Fruit fly (Drosophila melanogaster) whole organism, embryonic: ENCODE measurements around the gene CG32855.
A peak's percentile ranks its signal among the peaks of the same experiment; 100 is the strongest.

Experiments used
- CG10267 ChIP-seq: fragments of 200-800 bp; sonication (Bioruptor generic); optimal IDR thresholded peaks from 2 replicates; lab custom pipeline; 2018; ENCODE audit warnings: missing biosample characterization, mild to moderate bottlenecking, missing genetic modification characterization, moderate library complexity
- CG10321 ChIP-seq: fragments of 200-800 bp; sonication (Bioruptor generic); IDR thresholded peaks from 2 replicates; pipeline ENCODE4 v1.3.6; 2022; ENCODE audit warnings: missing biosample characterization, missing genetic modification characterization
- CG10462 ChIP-seq: fragments of 200-800 bp; sonication (Bioruptor generic); optimal IDR thresholded peaks from 2 replicates; lab custom pipeline; 2016; ENCODE audit warnings: missing biosample characterization, missing genetic modification characterization
- CG10543 ChIP-seq: fragments of 200-800 bp; sonication (Bioruptor generic); optimal IDR thresholded peaks from 3 replicates; lab custom pipeline; 2017; ENCODE audit warnings: missing biosample characterization, mild to moderate bottlenecking, missing genetic modification characterization, moderate library complexity
- CG11723 ChIP-seq: fragments of 200-800 bp; sonication (Bioruptor generic); optimal IDR thresholded peaks from 2 replicates; lab custom pipeline; 2017; ENCODE audit warnings: missing biosample characterization, mild to moderate bottlenecking, missing genetic modification characterization
- CG13287 ChIP-seq: fragments of 200-800 bp; sonication (Bioruptor generic); IDR thresholded peaks from 2 replicates; pipeline ENCODE4 v1.3.6; 2022; ENCODE audit warnings: missing biosample characterization, missing genetic modification characterization; ENCODE audit not compliant: partially characterized antibody
- CG13775 ChIP-seq: fragments of 200-800 bp; sonication (Bioruptor generic); optimal IDR thresholded peaks from 3 replicates; lab custom pipeline; 2017; ENCODE audit warnings: missing biosample characterization, mild to moderate bottlenecking, missing genetic modification characterization
- CG17186 ChIP-seq: fragments of 200-800 bp; sonication (Bioruptor generic); optimal IDR thresholded peaks from 3 replicates; lab custom pipeline; 2017; ENCODE audit warnings: missing biosample characterization, missing genetic modification reagents, missing genetic modification characterization
- CG17359 ChIP-seq: fragments of 200-800 bp; sonication (Bioruptor generic); optimal IDR thresholded peaks from 3 replicates; lab custom pipeline; 2018; ENCODE audit warnings: missing biosample characterization, mild to moderate bottlenecking, missing genetic modification characterization, moderate library complexity
- CG17912 ChIP-seq: fragments of 200-800 bp; sonication (Bioruptor generic); optimal IDR thresholded peaks from 2 replicates; lab custom pipeline; 2018; ENCODE audit warnings: missing biosample characterization, mild to moderate bottlenecking, missing genetic modification characterization
- CG1832 ChIP-seq: fragments of 200-800 bp; sonication (Bioruptor generic); optimal IDR thresholded peaks from 2 replicates; lab custom pipeline; 2017; ENCODE audit warnings: missing biosample characterization, mild to moderate bottlenecking, missing genetic modification characterization, inconsistent platforms
- CG2199 ChIP-seq: fragments of 200-800 bp; sonication (Bioruptor generic); IDR thresholded peaks from 3 replicates; pipeline ENCODE4 v1.3.6; 2022; ENCODE audit warnings: missing biosample characterization, missing genetic modification characterization
- CG2889 ChIP-seq: fragments of 200-800 bp; sonication (Bioruptor generic); IDR thresholded peaks from 3 replicates; pipeline ENCODE4 v1.3.6; 2022; ENCODE audit warnings: missing biosample characterization, missing genetic modification characterization
- CG31224 ChIP-seq: fragments of 200-800 bp; sonication (Bioruptor generic); IDR thresholded peaks from 2 replicates; pipeline ENCODE4 v1.3.6; 2022; ENCODE audit warnings: missing biosample characterization, missing genetic modification characterization
- CG33213 ChIP-seq: fragments of 200-800 bp; sonication (Bioruptor generic); optimal IDR thresholded peaks from 3 replicates; lab custom pipeline; 2016; ENCODE audit warnings: missing biosample characterization, missing genetic modification characterization
- CG3407 ChIP-seq: fragments of 200-800 bp; sonication (Bioruptor generic); optimal IDR thresholded peaks from 2 replicates; lab custom pipeline; 2018; ENCODE audit warnings: missing biosample characterization, mild to moderate bottlenecking, missing genetic modification characterization
- CG3726 ChIP-seq: fragments of 200-800 bp; sonication (Bioruptor generic); IDR thresholded peaks from 3 replicates; pipeline ENCODE4, ENCODE4 v1.3.6; 2022; ENCODE audit warnings: missing biosample characterization, missing genetic modification characterization
- CG43689 ChIP-seq: fragments of 200-800 bp; sonication (Bioruptor generic); IDR thresholded peaks from 2 replicates; pipeline ENCODE4 v1.3.6; 2022; ENCODE audit warnings: missing biosample characterization, missing genetic modification characterization
- CG4404 ChIP-seq: fragments of 200-800 bp; sonication (Bioruptor generic); IDR thresholded peaks from 2 replicates; pipeline ENCODE4 v1.3.6; 2022; ENCODE audit warnings: missing biosample characterization, missing genetic modification characterization
- CG5245 ChIP-seq: fragments of 200-800 bp; sonication (Bioruptor generic); optimal IDR thresholded peaks from 3 replicates; lab custom pipeline; 2016; ENCODE audit warnings: missing biosample characterization, missing genetic modification characterization
- CG6854 ChIP-seq: fragments of 200-800 bp; sonication (Bioruptor generic); optimal IDR thresholded peaks from 3 replicates; lab custom pipeline; 2017; ENCODE audit warnings: missing biosample characterization, mild to moderate bottlenecking, missing genetic modification characterization
- CG7271 ChIP-seq: fragments of 200-800 bp; sonication (Bioruptor generic); optimal IDR thresholded peaks from 2 replicates; lab custom pipeline; 2018; ENCODE audit warnings: missing biosample characterization, mild to moderate bottlenecking, missing genetic modification characterization, moderate library complexity
- CG8944 ChIP-seq: fragments of 200-800 bp; sonication (Bioruptor generic); optimal IDR thresholded peaks from 3 replicates; lab custom pipeline; 2016; ENCODE audit warnings: missing biosample characterization, missing genetic modification characterization
- Chrac-16 ChIP-seq: fragments of 200-800 bp; sonication (Bioruptor generic); optimal IDR thresholded peaks from 3 replicates; lab custom pipeline; 2016; ENCODE audit warnings: missing biosample characterization, missing genetic modification characterization
- Dfd ChIP-seq, 2 experiments: fragments of >200 bp; optimal IDR thresholded peaks; 2 replicates each; lab custom pipeline; 2017; ENCODE audit warnings: missing biosample characterization in 2 of 2, missing genetic modification characterization in 2 of 2
- H2.0 ChIP-seq: fragments of 200-800 bp; sonication (Bioruptor generic); IDR thresholded peaks from 2 replicates; pipeline ENCODE4 v1.3.6; 2022; ENCODE audit warnings: missing biosample characterization, missing genetic modification characterization
- HmgZ ChIP-seq: fragments of 200-800 bp; sonication (Bioruptor generic); optimal IDR thresholded peaks from 2 replicates; lab custom pipeline; 2018; ENCODE audit warnings: missing biosample characterization, mild to moderate bottlenecking, missing genetic modification characterization
- Hmr ChIP-seq: fragments of 200-800 bp; sonication (Bioruptor generic); optimal IDR thresholded peaks from 3 replicates; lab custom pipeline; 2017; ENCODE audit warnings: mild to moderate bottlenecking, missing biosample characterization, missing genetic modification reagents, missing genetic modification characterization
- Hsf ChIP-seq: fragments of 200-800 bp; sonication (Bioruptor generic); optimal IDR thresholded peaks from 3 replicates; lab custom pipeline; 2016; ENCODE audit warnings: missing biosample characterization, missing genetic modification characterization
- Lhr ChIP-seq: fragments of 200-800 bp; sonication (Bioruptor generic); optimal IDR thresholded peaks from 3 replicates; lab custom pipeline; 2017; ENCODE audit warnings: mild to moderate bottlenecking, missing biosample characterization, missing genetic modification reagents, missing genetic modification characterization
- MTF-1 ChIP-seq: fragments of 200-800 bp; sonication (Bioruptor generic); optimal IDR thresholded peaks from 2 replicates; lab custom pipeline; 2018; ENCODE audit warnings: missing biosample characterization, mild to moderate bottlenecking, missing genetic modification characterization, borderline replicate concordance
- Mrtf ChIP-seq: fragments of 200-800 bp; sonication (Bioruptor generic); IDR thresholded peaks from 3 replicates; pipeline ENCODE4 v1.3.6; 2022; ENCODE audit warnings: missing biosample characterization, missing genetic modification characterization
- Nf-YA ChIP-seq: fragments of 200-800 bp; sonication (Bioruptor generic); IDR thresholded peaks from 2 replicates; pipeline ENCODE4 v1.3.6; 2022; ENCODE audit warnings: missing biosample characterization, missing genetic modification characterization
- Poxn ChIP-seq: fragments of 200-800 bp; sonication (Bioruptor generic); IDR thresholded peaks from 2 replicates; pipeline ENCODE4 v1.3.6; 2022; ENCODE audit warnings: missing biosample characterization, missing genetic modification characterization
- Six4 ChIP-seq: fragments of 200-800 bp; sonication (Bioruptor generic); optimal IDR thresholded peaks from 2 replicates; lab custom pipeline; 2016; ENCODE audit warnings: missing biosample characterization, missing genetic modification characterization
- Sox102F ChIP-seq: fragments of 200-800 bp; sonication (Bioruptor generic); optimal IDR thresholded peaks from 2 replicates; lab custom pipeline; 2018; ENCODE audit warnings: missing biosample characterization, mild to moderate bottlenecking, missing genetic modification characterization, moderate library complexity
- Sry-β ChIP-seq: fragments of 200-800 bp; sonication (Bioruptor generic); optimal IDR thresholded peaks from 2 replicates; lab custom pipeline; 2018; ENCODE audit warnings: missing biosample characterization, mild to moderate bottlenecking, missing genetic modification characterization, moderate library complexity
- ato ChIP-seq: fragments of 200-800 bp; sonication (Bioruptor generic); IDR thresholded peaks from 2 replicates; pipeline ENCODE4 v1.3.6; 2022; ENCODE audit warnings: missing biosample characterization, missing genetic modification characterization; ENCODE audit not compliant: partially characterized antibody
- bbx ChIP-seq: fragments of 200-800 bp; sonication (Bioruptor generic); IDR thresholded peaks from 2 replicates; pipeline ENCODE4 v1.3.6; 2022; ENCODE audit warnings: missing biosample characterization, missing genetic modification characterization; ENCODE audit not compliant: partially characterized antibody
- bowl ChIP-seq: fragments of 200-800 bp; sonication (Bioruptor generic); IDR thresholded peaks from 2 replicates; pipeline ENCODE4 v1.3.6; 2022; ENCODE audit warnings: missing biosample characterization, missing genetic modification characterization
- fd102C ChIP-seq: fragments of 200-800 bp; sonication (Bioruptor generic); optimal IDR thresholded peaks from 2 replicates; lab custom pipeline; 2018; ENCODE audit warnings: missing biosample characterization, mild to moderate bottlenecking, missing genetic modification characterization, moderate library complexity
- gce ChIP-seq: fragments of 200-800 bp; sonication (Bioruptor generic); IDR thresholded peaks from 3 replicates; pipeline ENCODE4 v1.3.6; 2022; ENCODE audit warnings: missing biosample characterization, missing genetic modification characterization
- grau ChIP-seq: fragments of 200-800 bp; optimal IDR thresholded peaks from 3 replicates; lab custom pipeline; 2019; ENCODE audit warnings: missing biosample characterization, mild to moderate bottlenecking, missing genetic modification characterization, moderate library complexity
- h ChIP-seq: fragments of >200 bp; optimal IDR thresholded peaks from 2 replicates; lab custom pipeline; 2017
- kah ChIP-seq: fragments of 200-800 bp; sonication (Bioruptor generic); optimal IDR thresholded peaks from 2 replicates; lab custom pipeline; 2018; ENCODE audit warnings: missing biosample characterization, mild to moderate bottlenecking, missing genetic modification characterization
- mam ChIP-seq: fragments of 200-800 bp; sonication (Bioruptor generic); optimal IDR thresholded peaks from 3 replicates; lab custom pipeline; 2016; ENCODE audit warnings: missing biosample characterization, missing genetic modification characterization
- mld ChIP-seq: fragments of 200-800 bp; sonication (Bioruptor generic); IDR thresholded peaks from 3 replicates; pipeline ENCODE4 v1.3.6; 2022; ENCODE audit warnings: missing biosample characterization, missing genetic modification characterization; ENCODE audit not compliant: partially characterized antibody
- phol ChIP-seq: fragments of 200-800 bp; sonication (Bioruptor generic); optimal IDR thresholded peaks from 3 replicates; lab custom pipeline; 2018; ENCODE audit warnings: missing biosample characterization, mild to moderate bottlenecking, missing genetic modification characterization, moderate library complexity
- zf30C ChIP-seq: fragments of 200-800 bp; sonication (Bioruptor generic); optimal IDR thresholded peaks from 3 replicates; lab custom pipeline; 2018; ENCODE audit warnings: missing biosample characterization, mild to moderate bottlenecking, missing genetic modification characterization

Gene CG32855

DNA sequence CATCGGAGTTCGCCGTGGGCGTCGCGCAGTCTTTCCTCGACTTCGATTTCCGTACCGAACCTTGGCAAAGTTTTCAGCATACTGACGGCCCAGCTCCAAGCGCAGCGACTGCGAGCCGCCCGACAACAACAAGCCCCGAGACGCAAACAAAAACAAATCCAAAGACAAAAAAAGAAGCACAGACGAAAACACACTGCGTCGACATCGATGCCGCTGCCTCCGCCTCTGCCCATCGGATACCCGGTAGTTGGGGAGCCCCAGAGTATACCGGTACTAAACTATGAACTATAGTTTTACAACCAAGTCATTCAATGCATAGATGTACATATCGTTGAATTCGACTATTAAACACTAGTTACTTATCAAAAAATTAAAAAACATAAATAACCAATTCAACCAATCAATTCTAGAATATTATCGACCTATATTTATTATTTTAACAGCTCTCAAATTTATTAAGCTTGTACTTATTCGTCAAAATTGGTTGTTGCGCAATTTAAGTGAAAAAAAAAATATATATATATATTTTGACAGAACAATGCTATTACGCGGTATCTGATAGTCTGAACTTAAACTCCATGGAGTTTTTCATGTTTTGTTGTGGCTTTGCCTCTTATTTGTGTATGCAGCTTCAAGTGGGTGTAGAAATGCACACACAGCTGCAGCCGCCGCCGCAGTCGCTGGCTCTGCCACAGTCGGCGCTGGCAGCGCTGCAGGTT, 13.4 kb upstream of the CG32855 start (continued):
- TF ChIP-seq fd102C (GFP tag; lab: Kevin White, UChicago) (no peak), Sox102F (GFP tag; lab: Kevin White, UChicago) (peak; percentile 90), Mrtf (GFP tag; lab: Robert Waterston, UW) (no peak), CG17186 (GFP tag; lab: Kevin White, UChicago) (peak; percentile 11), Six4 (GFP tag; lab: Kevin White, UChicago) (peak; percentile 76), CG10462 (GFP tag; lab: Kevin White, UChicago) (peak; percentile 56), ato (GFP tag; lab: Robert Waterston, UW) (no peak), Hsf (GFP tag; lab: Kevin White, UChicago) (peak; percentile 69), CG7271 (tag; lab: Kevin White, UChicago) (peak; percentile 16), CG43689 (GFP tag; lab: Robert Waterston, UW) (no peak), CG2199 (GFP tag; lab: Robert Waterston, UW) (0 out of 3 replicates have a peak, but pooled peaks have one; percentile 66), CG11723 (GFP tag; lab: Kevin White, UChicago) (peak; percentile 77), Dfd (GFP tag; optimal IDR thresholded peaks at IDR 0.05; lab: Kevin White, UChicago) (no peak), CG3407 (peak; percentile 80), grau (tag; lab: Kevin White, UChicago) (peak; percentile 73), mld (GFP tag; lab: Robert Waterston, UW) (no peak), CG1832 (GFP tag; lab: Kevin White, UChicago) (no peak), zf30C (GFP tag; lab: Kevin White, UChicago) (no peak), CG4404 (GFP tag; lab: Robert Waterston, UW) (peak; percentile 28; the same call in 1 of the 2 replicates), CG5245 (GFP tag; lab: Kevin White, UChicago) (peak; percentile 58), mam (GFP tag; lab: Kevin White, UChicago) (peak; percentile 25), CG13775 (GFP tag; lab: Kevin White, UChicago) (peak; percentile 70), Sry-β (GFP tag; lab: Kevin White, UChicago) (peak; percentile 40), CG6854 (GFP tag; lab: Kevin White, UChicago) (peak; percentile 28), CG13287 (GFP tag; lab: Robert Waterston, UW) (no peak), Chrac-16 (GFP tag; lab: Kevin White, UChicago) (peak; percentile 58), CG2889 (GFP tag; lab: Robert Waterston, UW) (no peak), HmgZ (no peak), Lhr (GFP tag; lab: Kevin White, UChicago) (peak; percentile 27), Nf-YA (GFP tag; lab: Robert Waterston, UW) (no peak), Poxn (no peak), CG8944 (GFP tag; lab: Kevin White, UChicago) (peak; percentile 27), MTF-1 (GFP tag; lab: Kevin White, UChicago) (peak; percentile 26), Hmr (GFP tag; lab: Kevin White, UChicago) (peak; percentile 22), kah (GFP tag; lab: Kevin White, UChicago) (peak; percentile 69), CG10543 (GFP tag; lab: Kevin White, UChicago) (no peak), phol (peak; percentile 92), CG10267 (tag; lab: Kevin White, UChicago) (peak; percentile 86), CG17359 (tag; lab: Kevin White, UChicago) (peak; percentile 83), CG33213 (no peak), CG31224 (no peak), bowl (GFP tag; lab: Robert Waterston, UW) (no peak), bbx (0 out of 2 replicates have a peak, but pooled peaks have one; percentile 43), CG10321 (no peak), CG17912 (no peak), gce (GFP tag; lab: Robert Waterston, UW) (no peak), h (lab: Kevin White, UChicago) (no peak), H2.0 (GFP tag; lab: Robert Waterston, UW) (no peak), CG3726 (0 out of 3 replicates have a peak, but pooled peaks have one; percentile 10)
